Fruit fly (Drosophila melanogaster) S2 (cell line): ENCODE data around the gene Hr38.

Experiments
- CG8478 ChIP-seq: fragments of >200 bp; optimal IDR thresholded peaks from 2 replicates; lab custom pipeline; 2018
- CTCF ChIP-seq, 2 experiments: fragments of >200 bp; optimal IDR thresholded peaks; 2 replicates each; lab custom pipeline; 2018

dm6 chr2L:20690055-20690454 lies 24.3 kb downstream of the Hr38 start:
- no peak for TF ChIP-seq CG8478
- no peak for TF ChIP-seq CTCF (optimal IDR thresholded peaks at IDR 0.05; lab: Kevin White, UChicago)
